Worm (Caenorhabditis elegans): ENCODE data around the gene F53B1.9.
A peak's percentile ranks its signal among the peaks of the same experiment; 100 is the strongest.

Gene F53B1.9

DNA sequence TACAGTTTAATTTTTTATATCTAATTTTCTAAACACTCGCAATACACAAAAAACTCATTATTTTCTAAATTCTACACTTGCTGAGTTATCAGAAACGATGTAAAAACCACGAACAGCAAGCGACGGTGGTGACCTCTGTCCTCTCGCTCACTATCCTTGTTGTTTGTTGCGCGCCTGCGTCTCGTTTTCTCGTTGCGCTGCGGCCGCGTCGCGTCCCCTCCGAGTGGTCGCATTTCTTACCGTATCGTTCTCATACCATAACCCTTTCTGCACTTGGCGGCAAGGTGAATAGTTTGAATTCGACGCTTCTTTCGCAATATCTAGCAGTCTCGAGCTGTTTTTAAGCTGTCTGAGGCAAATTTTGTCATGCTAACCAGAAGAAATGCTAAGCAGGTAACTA lies 42.2 kb downstream of the F53B1.9 start, which contains the start of gene lsy-2:
Gene lsy-2 (plus strand): TSS at position 271 of the 400 bp plus-strand sequence.
- no peak for TF ChIP-seq fkh-10 (GFP tag; optimal IDR thresholded peaks at IDR 0.05)
- no peak for TF ChIP-seq lin-11 (tag; optimal IDR thresholded peaks at IDR 0.05)
- no peak for TF ChIP-seq ref-2 (tag; optimal IDR thresholded peaks at IDR 0.05)
- TF ChIP-seq ceh-18 (tag; optimal IDR thresholded peaks at IDR 0.05), result peak; percentile 16
- peak; percentile 3 for TF ChIP-seq tbx-2 (tag; optimal IDR thresholded peaks at IDR 0.05)
- no peak for TF ChIP-seq ceh-14 (tag; optimal IDR thresholded peaks at IDR 0.05)
- no peak for TF ChIP-seq ceh-30 (tag; optimal IDR thresholded peaks at IDR 0.05)
- no peak for TF ChIP-seq K09A11.1 (tag; optimal IDR thresholded peaks at IDR 0.05; ENCODE audit: insufficient read depth)
- TF ChIP-seq sdc-2 (tag; optimal IDR thresholded peaks at IDR 0.05), result peak; percentile 46
- no peak for TF ChIP-seq che-1 (tag; optimal IDR thresholded peaks at IDR 0.05)
- peak; percentile 87 for TF ChIP-seq nfya-1 (tag; optimal IDR thresholded peaks at IDR 0.05)
- TF ChIP-seq C38D4.7 (GFP tag; optimal IDR thresholded peaks at IDR 0.05), result no peak
- TF ChIP-seq pat-9 (tag; optimal IDR thresholded peaks at IDR 0.05), result no peak
- TF ChIP-seq nhr-232 (tag; optimal IDR thresholded peaks at IDR 0.05), result no peak
- TF ChIP-seq ceh-34 (tag; optimal IDR thresholded peaks at IDR 0.05), result peak; percentile 41
- no peak for TF ChIP-seq ceh-6 (GFP tag; optimal IDR thresholded peaks at IDR 0.05)
- no peak for TF ChIP-seq pha-2 (tag; optimal IDR thresholded peaks at IDR 0.05)
- TF ChIP-seq rnt-1 (tag; optimal IDR thresholded peaks at IDR 0.05), result peak; percentile 26
- no peak for TF ChIP-seq ceh-19 (GFP tag; optimal IDR thresholded peaks at IDR 0.05)
- TF ChIP-seq eyg-1 (tag; optimal IDR thresholded peaks at IDR 0.05), result no peak
- no peak for TF ChIP-seq unc-86 (tag; optimal IDR thresholded peaks at IDR 0.05)
- no peak for TF ChIP-seq ttx-3 (tag; optimal IDR thresholded peaks at IDR 0.05)
- peak; percentile 37 for TF ChIP-seq pax-1 (tag; optimal IDR thresholded peaks at IDR 0.05)
- TF ChIP-seq odd-2 (tag; optimal IDR thresholded peaks at IDR 0.05), result no peak
- peak; percentile 8 for TF ChIP-seq unc-55 (GFP tag; optimal IDR thresholded peaks at IDR 0.05)
- no peak for TF ChIP-seq pros-1 (tag; optimal IDR thresholded peaks at IDR 0.05)
- peak; percentile 51 for TF ChIP-seq elt-2 (tag; optimal IDR thresholded peaks at IDR 0.05)
- TF ChIP-seq T23F11.4 (GFP tag; optimal IDR thresholded peaks at IDR 0.05), result no peak
- no peak for TF ChIP-seq ceh-45 (GFP tag; IDR thresholded peaks at IDR 0.05)
- no peak for TF ChIP-seq hlh-30 (tag; optimal IDR thresholded peaks at IDR 0.05; ENCODE audit: insufficient read depth)
- no peak for TF ChIP-seq nhr-11 (tag; optimal IDR thresholded peaks at IDR 0.05)

- TF ChIP-seq unc-42 (tag; optimal IDR thresholded peaks at IDR 0.05), result peak; percentile 24
- no peak for TF ChIP-seq C08G9.2 (tag; optimal IDR thresholded peaks at IDR 0.05)
- no peak for TF ChIP-seq gmeb-2 (tag; optimal IDR thresholded peaks at IDR 0.05)
Measured at ce11 chrX:2087716-2088115, 43.9 kb downstream of the F53B1.9 start.

- TF ChIP-seq unc-3 (GFP tag; conservative IDR thresholded peaks at IDR 0.05), result no peak
- no peak for TF ChIP-seq unc-3 (tag; optimal IDR thresholded peaks at IDR 0.05)
- TF ChIP-seq ceh-9 (tag; optimal IDR thresholded peaks at IDR 0.05), result no peak
- no peak for TF ChIP-seq ztf-16 (tag; optimal IDR thresholded peaks at IDR 0.05)
- no peak for TF ChIP-seq hlh-13 (GFP tag; optimal IDR thresholded peaks at IDR 0.05)
- no peak for TF ChIP-seq hlh-6 (tag; optimal IDR thresholded peaks at IDR 0.05)
- no peak for TF ChIP-seq fax-1 (tag; optimal IDR thresholded peaks at IDR 0.05)
- no peak for TF ChIP-seq ceh-18 (tag; optimal IDR thresholded peaks at IDR 0.05)
- TF ChIP-seq pag-3 (tag; optimal IDR thresholded peaks at IDR 0.05; ENCODE audit: borderline replicate concordance), result no peak
- no peak for TF ChIP-seq ceh-22 (tag; optimal IDR thresholded peaks at IDR 0.05)
- TF ChIP-seq ceh-34 (tag; optimal IDR thresholded peaks at IDR 0.05), result no peak
- TF ChIP-seq nhr-11 (tag; optimal IDR thresholded peaks at IDR 0.05), result no peak
- TF ChIP-seq sox-2 (GFP tag; IDR thresholded peaks at IDR 0.05), result no peak
- TF ChIP-seq ceh-24 (tag; optimal IDR thresholded peaks at IDR 0.05), result no peak
Measured at ce11 chrX:2085494-2085893, 46.1 kb downstream of the F53B1.9 start.
